Worm (Caenorhabditis elegans): Measurements from ENCODE around the gene C23F12.4.

Gene C23F12.4

DNA sequence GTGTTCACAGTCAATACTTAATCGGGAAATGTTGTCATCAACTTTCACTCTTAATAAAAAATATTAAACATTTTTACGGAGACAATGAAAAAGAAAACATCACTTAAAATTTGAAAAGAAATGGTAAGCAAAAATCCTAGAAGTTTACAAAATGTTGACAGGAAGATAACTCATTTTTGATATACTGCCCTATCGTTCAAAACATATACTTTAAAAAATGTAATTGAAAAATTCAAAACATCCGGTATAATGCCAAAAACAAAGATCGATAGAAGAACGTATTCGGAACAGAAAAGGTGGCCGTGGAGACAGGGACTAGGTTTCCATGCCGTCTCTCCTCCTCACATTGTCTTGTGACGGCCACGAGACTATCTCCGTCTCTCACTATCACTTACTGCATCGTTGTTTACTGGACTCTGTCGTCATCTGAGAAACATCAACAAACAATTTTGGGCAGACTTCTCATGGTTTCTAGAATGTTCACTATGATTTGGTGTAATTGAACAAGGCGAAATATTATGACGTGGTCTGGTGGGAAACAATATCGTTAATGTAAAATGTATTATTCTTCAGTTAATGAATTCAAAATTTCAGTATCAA is 39.7 kb upstream of the C23F12.4 start, which contains the start of gene oga-1:
TSS of gene oga-1 (minus strand) at position 51 of the 600 bp plus-strand sequence.
- TF ChIP-seq nhr-25 (tag; optimal IDR thresholded peaks at IDR 0.05) = peak; percentile 91
- no peak for TF ChIP-seq mml-1 (tag; optimal IDR thresholded peaks at IDR 0.05)
- peak; percentile 79 for TF ChIP-seq nfya-1 (tag; optimal IDR thresholded peaks at IDR 0.05; ENCODE audit: insufficient read depth)
- TF ChIP-seq ceh-28 (tag; optimal IDR thresholded peaks at IDR 0.05) = peak; percentile 52
- TF ChIP-seq pha-4 (tag; optimal IDR thresholded peaks at IDR 0.05) = peak; percentile 91
- TF ChIP-seq ama-1 (optimal IDR thresholded peaks at IDR 0.05) = peak; percentile 30
- TF ChIP-seq nhr-76 (tag; optimal IDR thresholded peaks at IDR 0.05) = no peak
- TF ChIP-seq ztf-11 (tag; optimal IDR thresholded peaks at IDR 0.05) = no peak
- peak; percentile 65 for TF ChIP-seq snpc-4 (tag; optimal IDR thresholded peaks at IDR 0.05)
- no peak for TF ChIP-seq nhr-23 (tag; optimal IDR thresholded peaks at IDR 0.05)
- TF ChIP-seq fkh-2 (tag; optimal IDR thresholded peaks at IDR 0.05) = peak; percentile 77
- TF ChIP-seq R02D3.7 (tag; optimal IDR thresholded peaks at IDR 0.05) = no peak
- peak; percentile 66 for TF ChIP-seq elt-2 (tag; optimal IDR thresholded peaks at IDR 0.05)
- TF ChIP-seq elt-1 (tag; optimal IDR thresholded peaks at IDR 0.05) = no peak
- TF ChIP-seq lsy-12 (tag; optimal IDR thresholded peaks at IDR 0.05) = no peak
- no peak for TF ChIP-seq daf-12 (tag; optimal IDR thresholded peaks at IDR 0.05)
- TF ChIP-seq jun-1 (tag; optimal IDR thresholded peaks at IDR 0.05) = peak; percentile 42
- no peak for TF ChIP-seq zag-1 (tag; optimal IDR thresholded peaks at IDR 0.05)
- no peak for TF ChIP-seq egl-27 (tag; optimal IDR thresholded peaks at IDR 0.05)
- peak; percentile 63 for TF ChIP-seq hmg-11 (tag; optimal IDR thresholded peaks at IDR 0.05)
- no peak for TF ChIP-seq nhr-237 (tag; optimal IDR thresholded peaks at IDR 0.05)
- no peak for TF ChIP-seq ceh-82 (tag; optimal IDR thresholded peaks at IDR 0.05)
- peak; percentile 57 for TF ChIP-seq nhr-43 (tag; optimal IDR thresholded peaks at IDR 0.05; ENCODE audit: poor library complexity, severe bottlenecking)
- TF ChIP-seq nhr-11 (tag; optimal IDR thresholded peaks at IDR 0.05) = no peak
- no peak for TF ChIP-seq unc-62 (GFP tag; optimal IDR thresholded peaks at IDR 0.05)
- TF ChIP-seq mdl-1 (tag; optimal IDR thresholded peaks at IDR 0.05) = peak; percentile 91
- TF ChIP-seq egl-5 (tag; optimal IDR thresholded peaks at IDR 0.05) = peak; percentile 83
- no peak for TF ChIP-seq ceh-9 (tag; optimal IDR thresholded peaks at IDR 0.05)
- no peak for TF ChIP-seq tbx-2 (tag; optimal IDR thresholded peaks at IDR 0.05)
- peak; percentile 9 for TF ChIP-seq pqm-1 (tag; optimal IDR thresholded peaks at IDR 0.05)
- no peak for TF ChIP-seq ZK546.5 (tag; optimal IDR thresholded peaks at IDR 0.05)
- TF ChIP-seq lin-15B (tag; optimal IDR thresholded peaks at IDR 0.05) = peak; percentile 25
- no peak for TF ChIP-seq nhr-28 (tag; optimal IDR thresholded peaks at IDR 0.05)
- no peak for TF ChIP-seq ceh-16 (tag; optimal IDR thresholded peaks at IDR 0.05)
- TF ChIP-seq unc-39 (tag; optimal IDR thresholded peaks at IDR 0.05) = no peak
- no peak for TF ChIP-seq fos-1 (tag; optimal IDR thresholded peaks at IDR 0.05)
- no peak for TF ChIP-seq skn-1 (tag; optimal IDR thresholded peaks at IDR 0.05)
- peak; percentile 75 for TF ChIP-seq lin-39 (tag; optimal IDR thresholded peaks at IDR 0.05)
- TF ChIP-seq aly-2 (tag; optimal IDR thresholded peaks at IDR 0.05) = no peak
- no peak for TF ChIP-seq elt-3 (tag; optimal IDR thresholded peaks at IDR 0.05)
- TF ChIP-seq eor-1 (tag; optimal IDR thresholded peaks at IDR 0.05) = no peak
- no peak for TF ChIP-seq nhr-67 (tag; optimal IDR thresholded peaks at IDR 0.05)
- TF ChIP-seq nhr-12 (tag; optimal IDR thresholded peaks at IDR 0.05) = no peak
- peak; percentile 19 for TF ChIP-seq fkh-10 (GFP tag; optimal IDR thresholded peaks at IDR 0.05)
- no peak for TF ChIP-seq nhr-77 (tag; optimal IDR thresholded peaks at IDR 0.05)
- TF ChIP-seq sea-2 (GFP tag; optimal IDR thresholded peaks at IDR 0.05) = no peak
- TF ChIP-seq ztf-4 (tag; optimal IDR thresholded peaks at IDR 0.05) = no peak

Data from whole organism, L3 larva.